Fruit fly (Drosophila melanogaster) whole organism, larva: ENCODE results near the gene CG5122.

Source experiments
- noc ChIP-seq: fragments of 200-800 bp; sonication (Bioruptor generic); optimal IDR thresholded peaks from 3 replicates; lab custom pipeline; 2019; ENCODE audit warnings: missing biosample characterization, mild to moderate bottlenecking, missing genetic modification characterization, moderate library complexity

CG5122 gene

dm6 chr2L:13183150-13183549 is 52.8 kb downstream of the CG5122 start, which contains the start of gene Rsph1:
Gene Rsph1, plus strand, starts transcription at chr2L:13183450.
- TF ChIP-seq noc (tag; lab: Kevin White, UChicago), result no peak
